Worm (Caenorhabditis elegans): ENCODE results near the gene ceh-87.

ce11 chrII:2725561-2725960 is 41.5 kb upstream of the ceh-87 start, which contains the start of the genes T05A8.11 and nep-2:
- TF ChIP-seq K11D2.4 (GFP tag; IDR thresholded peaks at IDR 0.05) (no peak), lin-26 (GFP tag; IDR thresholded peaks at IDR 0.05) (no peak)

Measured in whole organism, young adult.